Worm (Caenorhabditis elegans): Measurements from ENCODE around the gene rsa-2.
A peak's percentile ranks its signal among the peaks of the same experiment; 100 is the strongest.

DNA sequence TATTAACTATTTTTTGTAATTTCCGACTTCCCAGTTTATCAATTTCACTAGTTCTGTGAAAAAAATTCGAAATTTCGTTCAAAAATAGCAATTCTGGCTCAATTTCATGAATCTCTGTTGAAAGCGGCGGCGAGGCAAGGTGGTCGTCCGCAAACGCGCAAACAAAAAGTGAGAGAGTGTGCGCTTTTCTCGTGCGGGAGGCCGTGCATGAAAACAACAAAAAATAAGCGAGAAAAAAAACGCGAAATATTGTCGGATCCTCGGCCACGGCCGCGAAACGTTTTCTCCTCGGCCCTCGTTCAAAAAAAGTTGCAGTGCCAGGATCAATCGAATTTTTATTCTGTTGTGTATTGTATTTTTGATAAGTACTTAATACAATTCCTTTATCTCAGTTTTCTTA, 49.4 kb downstream of the rsa-2 start:
- TF ChIP-seq unc-62 (GFP tag; optimal IDR thresholded peaks at IDR 0.05) (no peak), B0261.1 (tag; optimal IDR thresholded peaks at IDR 0.05) (no peak), dpl-1 (GFP tag; optimal IDR thresholded peaks at IDR 0.05) (no peak), Y67H2A.10 (GFP tag; conservative IDR thresholded peaks at IDR 0.05) (no peak), lin-54 (GFP tag; optimal IDR thresholded peaks at IDR 0.05) (peak; percentile 59), cebp-2 (GFP tag; IDR thresholded peaks at IDR 0.05) (no peak), madf-8 (GFP tag; conservative IDR thresholded peaks at IDR 0.05) (no peak), bed-2 (GFP tag; IDR thresholded peaks at IDR 0.05) (no peak), snpc-3.4 (tag; optimal IDR thresholded peaks at IDR 0.05) (no peak), egl-44 (GFP tag; IDR thresholded peaks at IDR 0.05) (no peak)
